Fruit fly (Drosophila melanogaster) whole organism, embryonic: Measurements from ENCODE around the gene Spn85F.

Experiments used
- Abd-B ChIP-seq: fragments of 200-800 bp; sonication (Bioruptor generic); optimal IDR thresholded peaks from 2 replicates; lab custom pipeline; 2018; ENCODE audit warnings: missing biosample characterization, mild to moderate bottlenecking, missing genetic modification characterization, moderate library complexity
- CG10431 ChIP-seq: fragments of 200-800 bp; sonication (Bioruptor generic); optimal IDR thresholded peaks from 3 replicates; lab custom pipeline; 2018; ENCODE audit warnings: missing biosample characterization, mild to moderate bottlenecking, missing genetic modification characterization
- CG18011 ChIP-seq: fragments of 200-800 bp; sonication (Bioruptor generic); optimal IDR thresholded peaks from 2 replicates; lab custom pipeline; 2017; ENCODE audit warnings: missing biosample characterization, missing genetic modification characterization, mild to moderate bottlenecking, moderate library complexity, missing genotype
- CG6765 ChIP-seq: fragments of 200-800 bp; sonication (Bioruptor generic); optimal IDR thresholded peaks from 3 replicates; lab custom pipeline; 2017; ENCODE audit warnings: missing biosample characterization, mild to moderate bottlenecking, missing genetic modification characterization
- YL-1 ChIP-seq: fragments of 200-800 bp; sonication (Bioruptor generic); optimal IDR thresholded peaks from 3 replicates; lab custom pipeline; 2017; ENCODE audit warnings: missing biosample characterization, mild to moderate bottlenecking, missing genetic modification characterization
- caup ChIP-seq: fragments of 200-800 bp; sonication (Bioruptor generic); optimal IDR thresholded peaks from 3 replicates; lab custom pipeline; 2017; ENCODE audit warnings: missing biosample characterization, mild to moderate bottlenecking, missing genetic modification characterization, moderate library complexity; ENCODE audit not compliant: severe bottlenecking
- kah ChIP-seq: fragments of 200-800 bp; sonication (Bioruptor generic); optimal IDR thresholded peaks from 2 replicates; lab custom pipeline; 2018; ENCODE audit warnings: missing biosample characterization, mild to moderate bottlenecking, missing genetic modification characterization
- onecut ChIP-seq: fragments of 200-800 bp; sonication (Bioruptor generic); IDR thresholded peaks from 2 replicates; pipeline ENCODE4 v1.3.6; 2022; ENCODE audit warnings: missing biosample characterization, missing genetic modification characterization
- pzg ChIP-seq: fragments of 200-800 bp; sonication (Bioruptor generic); optimal IDR thresholded peaks from 3 replicates; lab custom pipeline; 2018; ENCODE audit warnings: missing biosample characterization, mild to moderate bottlenecking, missing genetic modification characterization, moderate library complexity

DNA sequence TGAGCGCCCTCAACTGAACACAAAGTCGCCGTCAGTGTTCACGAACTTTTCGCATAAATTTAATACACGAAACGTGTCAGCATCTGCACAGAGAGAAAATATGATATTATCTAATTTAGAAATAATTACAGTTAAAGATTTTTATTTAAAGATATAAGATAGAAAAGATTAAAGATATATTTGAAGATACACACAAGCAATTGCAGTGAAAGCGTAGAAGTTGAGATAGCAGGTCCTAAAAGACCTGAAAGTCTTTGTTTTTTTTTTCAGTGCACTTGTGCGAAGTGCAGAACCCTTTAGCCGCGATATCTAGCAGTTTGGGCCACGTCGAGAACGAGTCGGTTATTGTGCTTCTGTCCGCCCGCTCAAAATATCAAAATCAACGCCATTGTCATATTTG, 19.5 kb upstream of the Spn85F start:
- TF ChIP-seq YL-1 = no peak
- TF ChIP-seq onecut = no peak
- peak; percentile 28 for TF ChIP-seq CG6765 (GFP tag; lab: Kevin White, UChicago)
- no peak for TF ChIP-seq Abd-B (GFP tag; lab: Kevin White, UChicago)
- TF ChIP-seq kah (GFP tag; lab: Kevin White, UChicago) = no peak
- TF ChIP-seq caup (GFP tag; lab: Kevin White, UChicago) = no peak
- no peak for TF ChIP-seq CG10431 (GFP tag; lab: Kevin White, UChicago)
- no peak for TF ChIP-seq pzg (GFP tag; lab: Kevin White, UChicago)
- no peak for TF ChIP-seq CG18011
